Fruit fly (Drosophila melanogaster): ENCODE data around the gene Gr64b.
A peak's percentile ranks its signal among the peaks of the same experiment; 100 is the strongest.

Gr64b gene

dm6 chr3L:4016754-4017153 is 11.7 kb upstream of the Gr64b start (continued):
- TF ChIP-seq esn (GFP tag; optimal IDR thresholded peaks at IDR 0.05) (no peak), fd85E (GFP tag; optimal IDR thresholded peaks at IDR 0.05) (no peak), Hr4 (GFP tag; optimal IDR thresholded peaks at IDR 0.05) (peak; percentile 45), topi (GFP tag; optimal IDR thresholded peaks at IDR 0.05) (no peak), CG15336 (GFP tag; IDR thresholded peaks at IDR 0.05) (peak; percentile 40), CG10669 (GFP tag; optimal IDR thresholded peaks at IDR 0.05) (peak; percentile 24), CG8632 (GFP tag; optimal IDR thresholded peaks at IDR 0.05) (no peak), OdsH (GFP tag; optimal IDR thresholded peaks at IDR 0.05) (peak; percentile 24), Hr39 (GFP tag; optimal IDR thresholded peaks at IDR 0.05) (peak; percentile 23), Eip78C (GFP tag) (peak; percentile 70), Hr38 (GFP tag; optimal IDR thresholded peaks at IDR 0.05) (no peak), Sox14 (GFP tag; optimal IDR thresholded peaks at IDR 0.05) (no peak), Smox (GFP tag; optimal IDR thresholded peaks at IDR 0.05) (no peak), Sox15 (GFP tag; optimal IDR thresholded peaks at IDR 0.05) (no peak), spab (GFP tag; optimal IDR thresholded peaks at IDR 0.05) (no peak), CG31627 (GFP tag; optimal IDR thresholded peaks at IDR 0.05) (peak; percentile 11), salr (GFP tag; optimal IDR thresholded peaks at IDR 0.05) (no peak), lz (GFP tag; optimal IDR thresholded peaks at IDR 0.05) (no peak), achi (GFP tag; optimal IDR thresholded peaks at IDR 0.05) (peak; percentile 15), CG8319 (GFP tag; optimal IDR thresholded peaks at IDR 0.05) (no peak), dac (GFP tag; optimal IDR thresholded peaks at IDR 0.05) (no peak), CG7368 (GFP tag; optimal IDR thresholded peaks at IDR 0.05) (no peak), Blimp-1 (GFP tag; optimal IDR thresholded peaks at IDR 0.05) (no peak), CG8119 (GFP tag; IDR thresholded peaks at IDR 0.05) (peak; percentile 59; the same call in 2 of the 3 replicates), CG6854 (GFP tag; optimal IDR thresholded peaks at IDR 0.05) (no peak), svp (GFP tag) (no peak), CG9139 (GFP tag; optimal IDR thresholded peaks at IDR 0.05) (no peak), Eip75B (GFP tag; optimal IDR thresholded peaks at IDR 0.05) (no peak), dsx (GFP tag; optimal IDR thresholded peaks at IDR 0.05; ENCODE audit: poor library complexity, severe bottlenecking) (no peak), CG11294 (GFP tag; IDR thresholded peaks at IDR 0.05) (no peak), Sox102F (GFP tag; optimal IDR thresholded peaks at IDR 0.05) (no peak), pdm3 (GFP tag; optimal IDR thresholded peaks at IDR 0.05) (peak; percentile 11)

- no peak for TF ChIP-seq salr (GFP tag; optimal IDR thresholded peaks at IDR 0.05)
- no peak for TF ChIP-seq Hr4 (GFP tag; optimal IDR thresholded peaks at IDR 0.05)
- TF ChIP-seq achi (GFP tag; optimal IDR thresholded peaks at IDR 0.05), result no peak
- no peak for TF ChIP-seq vri (GFP tag; optimal IDR thresholded peaks at IDR 0.05)
- TF ChIP-seq CG32006 (GFP tag; optimal IDR thresholded peaks at IDR 0.05), result no peak
- no peak for TF ChIP-seq cyc (GFP tag; optimal IDR thresholded peaks at IDR 0.05)
- no peak for TF ChIP-seq Eip75B (GFP tag; optimal IDR thresholded peaks at IDR 0.05)
Measured at dm6 chr3L:4018228-4018928, 10.0 kb upstream of the Gr64b start, which contains the start of gene FoxL1. Gene FoxL1, plus strand, starts transcription at chr3L:4018878.

dm6 chr3L:4021260-4021831 is 7.1 kb upstream of the Gr64b start, which contains the start of gene Mul1:
Gene Mul1, plus strand, starts transcription at chr3L:4021457.
- TF ChIP-seq Sox14 (GFP tag; optimal IDR thresholded peaks at IDR 0.05) (no peak), vri (GFP tag; optimal IDR thresholded peaks at IDR 0.05) (peak; percentile 28), Sox102F (GFP tag; optimal IDR thresholded peaks at IDR 0.05) (no peak), lz (GFP tag; optimal IDR thresholded peaks at IDR 0.05) (no peak), esn (GFP tag; optimal IDR thresholded peaks at IDR 0.05) (peak; percentile 5), fkh (GFP tag; optimal IDR thresholded peaks at IDR 0.05) (peak; percentile 90), CG32006 (GFP tag; optimal IDR thresholded peaks at IDR 0.05) (no peak)

All from whole organism, prepupa.